Fruit fly (Drosophila melanogaster) whole organism, embryonic: Measurements from ENCODE around the gene Smox.

Source experiments
- B-H1 ChIP-seq: fragments of 200-800 bp; sonication (Bioruptor generic); IDR thresholded peaks from 3 replicates; pipeline ENCODE4 v1.3.6; 2022; ENCODE audit warnings: missing biosample characterization, missing genetic modification characterization
- BEAF-32 ChIP-seq: fragments of 200-800 bp; sonication (Bioruptor generic); optimal IDR thresholded peaks from 3 replicates; lab custom pipeline; 2017; ENCODE audit warnings: missing biosample characterization, missing genetic modification characterization, mild to moderate bottlenecking, moderate library complexity, missing genetic modification reagents
- Blimp-1 ChIP-seq: fragments of 200-800 bp; sonication (Bioruptor generic); optimal IDR thresholded peaks from 3 replicates; lab custom pipeline; 2018; ENCODE audit warnings: missing biosample characterization, missing genetic modification characterization, mild to moderate bottlenecking, moderate library complexity, missing genetic modification reagents
- CG10366 ChIP-seq: fragments of 200-800 bp; sonication (Bioruptor generic); IDR thresholded peaks from 2 replicates; pipeline ENCODE4 v1.3.6; 2022; ENCODE audit warnings: missing biosample characterization, missing genetic modification characterization
- CG11695 ChIP-seq: fragments of 200-800 bp; sonication (Bioruptor generic); IDR thresholded peaks from 3 replicates; pipeline ENCODE4 v1.3.6; 2022; ENCODE audit warnings: missing biosample characterization, missing genetic modification characterization
- CG12071 ChIP-seq: fragments of 200-800 bp; sonication (Bioruptor generic); optimal IDR thresholded peaks from 3 replicates; lab custom pipeline; 2018; ENCODE audit warnings: missing biosample characterization, mild to moderate bottlenecking, missing genetic modification characterization
- CG13894 ChIP-seq: fragments of 200-800 bp; sonication (Bioruptor generic); optimal IDR thresholded peaks from 3 replicates; lab custom pipeline; 2018; ENCODE audit warnings: missing biosample characterization, mild to moderate bottlenecking, missing genetic modification characterization, moderate library complexity
- CG15696 ChIP-seq: fragments of 200-800 bp; sonication (Bioruptor generic); optimal IDR thresholded peaks from 2 replicates; lab custom pipeline; 2019; ENCODE audit warnings: missing biosample characterization, mild to moderate bottlenecking, missing genetic modification characterization, moderate library complexity
- CG1602 ChIP-seq: fragments of 200-800 bp; sonication (Bioruptor generic); optimal IDR thresholded peaks from 3 replicates; lab custom pipeline; 2016; ENCODE audit warnings: missing biosample characterization, missing genetic modification characterization
- CG1603 ChIP-seq: fragments of 200-800 bp; sonication (Bioruptor generic); optimal IDR thresholded peaks from 2 replicates; lab custom pipeline; 2019; ENCODE audit warnings: missing biosample characterization, mild to moderate bottlenecking, missing genetic modification characterization, moderate library complexity
- CG1647 ChIP-seq: fragments of 200-800 bp; sonication (Bioruptor generic); optimal IDR thresholded peaks from 3 replicates; lab custom pipeline; 2016; ENCODE audit warnings: missing biosample characterization, missing genetic modification characterization
- CG7786 ChIP-seq: fragments of 200-800 bp; sonication (Bioruptor generic); optimal IDR thresholded peaks from 2 replicates; lab custom pipeline; 2016; ENCODE audit warnings: missing biosample characterization, missing genetic modification characterization
- CG8765 ChIP-seq: fragments of 200-800 bp; sonication (Bioruptor generic); IDR thresholded peaks from 2 replicates; pipeline ENCODE4 v1.3.6; 2022; ENCODE audit warnings: missing biosample characterization, missing genetic modification characterization
- CG9727 ChIP-seq: fragments of 200-800 bp; sonication (Bioruptor generic); optimal IDR thresholded peaks from 3 replicates; lab custom pipeline; 2017; ENCODE audit warnings: missing biosample characterization, mild to moderate bottlenecking, missing genetic modification characterization
- D ChIP-seq, 2 experiments: fragments of 200-800 bp in 1 of 2; fragments of >200 bp in 1 of 2; sonication (Bioruptor generic) in 1 of 2; optimal IDR thresholded peaks; 2 replicates in 1 of 2; 3 replicates in 1 of 2; lab custom pipeline; 2017; ENCODE audit warnings: mild to moderate bottlenecking in 1 of 2, missing biosample characterization in 1 of 2, missing genetic modification characterization in 1 of 2, missing genetic modification reagents in 1 of 2
- Dip2 ChIP-seq: fragments of 200-800 bp; sonication (Bioruptor generic); IDR thresholded peaks from 2 replicates; pipeline ENCODE4 v1.3.6; 2022; ENCODE audit warnings: missing biosample characterization, missing genetic modification characterization
- Dll ChIP-seq: fragments of 200-800 bp; sonication (Bioruptor generic); IDR thresholded peaks from 4 replicates; pipeline ENCODE4 v1.3.6; 2022; ENCODE audit warnings: missing biosample characterization, missing genetic modification characterization; ENCODE audit not compliant: partially characterized antibody
- Dp ChIP-seq: fragments of 200-800 bp; sonication (Bioruptor generic); optimal IDR thresholded peaks from 2 replicates; lab custom pipeline; 2018; ENCODE audit warnings: missing biosample characterization, mild to moderate bottlenecking, missing genetic modification characterization, moderate library complexity
- Hand ChIP-seq: fragments of 200-800 bp; sonication (Bioruptor generic); optimal IDR thresholded peaks from 2 replicates; lab custom pipeline; 2017; ENCODE audit warnings: mild to moderate bottlenecking, missing biosample characterization, missing genetic modification reagents, missing genetic modification characterization
- Hr3 ChIP-seq: fragments of 200-800 bp; sonication (Bioruptor generic); optimal IDR thresholded peaks from 3 replicates; lab custom pipeline; 2016; ENCODE audit warnings: missing biosample characterization, missing genetic modification characterization
- Meics ChIP-seq: fragments of 200-800 bp; sonication (Bioruptor generic); optimal IDR thresholded peaks from 2 replicates; lab custom pipeline; 2017; ENCODE audit warnings: missing biosample characterization, mild to moderate bottlenecking, missing genetic modification characterization
- Mrtf ChIP-seq: fragments of 200-800 bp; sonication (Bioruptor generic); IDR thresholded peaks from 3 replicates; pipeline ENCODE4 v1.3.6; 2022; ENCODE audit warnings: missing biosample characterization, missing genetic modification characterization
- Oli ChIP-seq: fragments of 200-800 bp; sonication (Bioruptor generic); optimal IDR thresholded peaks from 2 replicates; lab custom pipeline; 2018; ENCODE audit warnings: missing biosample characterization, mild to moderate bottlenecking, missing genetic modification characterization, moderate library complexity
- Ravus ChIP-seq: fragments of 200-800 bp; sonication (Bioruptor generic); IDR thresholded peaks from 2 replicates; pipeline ENCODE4 v1.3.6; 2022; ENCODE audit warnings: missing biosample characterization, missing genetic modification characterization
- Sin3A ChIP-seq: fragments of >200 bp; optimal IDR thresholded peaks from 2 replicates; lab custom pipeline; 2018
- Six4 ChIP-seq: fragments of 200-800 bp; sonication (Bioruptor generic); optimal IDR thresholded peaks from 2 replicates; lab custom pipeline; 2016; ENCODE audit warnings: missing biosample characterization, missing genetic modification characterization
- Stat92E ChIP-seq, 3 experiments: fragments of >200 bp in 2 of 3; fragments of 200-800 bp in 1 of 3; sonication (Bioruptor generic) in 1 of 3; optimal IDR thresholded peaks; 2 replicates each; lab custom pipeline; 2017 to 2019; ENCODE audit warnings: missing biosample characterization in 3 of 3, missing genetic modification characterization in 3 of 3, mild to moderate bottlenecking in 1 of 3, moderate library complexity in 1 of 3
- Vsx1 ChIP-seq: fragments of 200-800 bp; sonication (Bioruptor generic); optimal IDR thresholded peaks from 2 replicates; lab custom pipeline; 2017; ENCODE audit warnings: missing biosample characterization, mild to moderate bottlenecking, missing genetic modification characterization, missing genetic modification reagents
- aop ChIP-seq: fragments of 200-800 bp; sonication (Bioruptor generic); IDR thresholded peaks from 2 replicates; pipeline ENCODE4 v1.3.6; 2022; ENCODE audit warnings: missing biosample characterization, missing genetic modification characterization
- ara ChIP-seq: fragments of 200-800 bp; sonication (Bioruptor generic); IDR thresholded peaks from 2 replicates; pipeline ENCODE4 v1.3.6; 2022; ENCODE audit warnings: missing biosample characterization, missing genetic modification characterization
- ato ChIP-seq: fragments of 200-800 bp; sonication (Bioruptor generic); IDR thresholded peaks from 2 replicates; pipeline ENCODE4 v1.3.6; 2022; ENCODE audit warnings: missing biosample characterization, missing genetic modification characterization; ENCODE audit not compliant: partially characterized antibody
- chif ChIP-seq, 2 experiments: fragments of 200-800 bp; sonication (Bioruptor generic); optimal IDR thresholded peaks; 3 replicates each; lab custom pipeline; 2016; ENCODE audit warnings: missing biosample characterization in 2 of 2, missing genetic modification characterization in 2 of 2
- chm ChIP-seq: fragments of 200-800 bp; sonication (Bioruptor generic); IDR thresholded peaks from 2 replicates; pipeline ENCODE4 v1.3.6; 2022; ENCODE audit warnings: missing biosample characterization, missing genetic modification characterization
- chn ChIP-seq: fragments of 200-800 bp; sonication (Bioruptor generic); optimal IDR thresholded peaks from 2 replicates; lab custom pipeline; 2016; ENCODE audit warnings: missing biosample characterization, missing genetic modification characterization
- da ChIP-seq: fragments of 200-800 bp; sonication (Bioruptor generic); optimal IDR thresholded peaks from 2 replicates; lab custom pipeline; 2016; ENCODE audit warnings: missing biosample characterization, missing genetic modification characterization
- dimm ChIP-seq: fragments of 200-800 bp; sonication (Bioruptor generic); IDR thresholded peaks from 2 replicates; pipeline ENCODE4 v1.3.6; 2022; ENCODE audit warnings: missing biosample characterization, missing genetic modification characterization
- dpn ChIP-seq, 2 experiments: fragments of 200-800 bp; sonication (Bioruptor generic); optimal IDR thresholded peaks; 3 replicates each; lab custom pipeline; 2016; ENCODE audit warnings: missing biosample characterization in 2 of 2, missing genetic modification characterization in 2 of 2
- ems ChIP-seq: fragments of 200-800 bp; sonication (Bioruptor generic); optimal IDR thresholded peaks from 3 replicates; lab custom pipeline; 2016; ENCODE audit warnings: missing biosample characterization, missing genetic modification characterization
- gcm ChIP-seq: fragments of 200-800 bp; sonication (Bioruptor generic); optimal IDR thresholded peaks from 2 replicates; lab custom pipeline; 2019; ENCODE audit warnings: missing biosample characterization, mild to moderate bottlenecking, missing genetic modification characterization, moderate library complexity
- h ChIP-seq: fragments of >200 bp; optimal IDR thresholded peaks from 2 replicates; lab custom pipeline; 2017
- kay ChIP-seq: fragments of 200-800 bp; sonication (Bioruptor generic); optimal IDR thresholded peaks from 2 replicates; lab custom pipeline; 2016; ENCODE audit warnings: missing biosample characterization, missing genetic modification characterization
- lov ChIP-seq, 2 experiments: fragments of 200-800 bp in 1 of 2; fragments of >200 bp in 1 of 2; sonication (Bioruptor generic) in 1 of 2; IDR thresholded peaks in 1 of 2; optimal IDR thresholded peaks in 1 of 2; 2 replicates in 1 of 2; 3 replicates in 1 of 2; pipeline versions ENCODE4 v1.3.6 to Lab custom; 2017 to 2022; ENCODE audit warnings: missing biosample characterization in 1 of 2, missing genetic modification characterization in 1 of 2
- peb ChIP-seq: fragments of 200-800 bp; sonication (Bioruptor generic); IDR thresholded peaks from 2 replicates; pipeline ENCODE4 v1.3.6; 2022; ENCODE audit warnings: missing biosample characterization, missing genetic modification characterization
- row ChIP-seq: fragments of 200-800 bp; sonication (Bioruptor generic); IDR thresholded peaks from 3 replicates; pipeline ENCODE4 v1.3.6; 2022; ENCODE audit warnings: missing biosample characterization, missing genetic modification characterization
- salm ChIP-seq: fragments of 200-800 bp; sonication (Bioruptor generic); optimal IDR thresholded peaks from 2 replicates; lab custom pipeline; 2018; ENCODE audit warnings: missing biosample characterization, mild to moderate bottlenecking, missing genetic modification characterization
- tin ChIP-seq: fragments of 200-800 bp; sonication (Bioruptor generic); optimal IDR thresholded peaks from 3 replicates; lab custom pipeline; 2016; ENCODE audit warnings: missing biosample characterization, missing genetic modification characterization
- wor ChIP-seq: fragments of 200-800 bp; sonication (Bioruptor generic); IDR thresholded peaks from 2 replicates; pipeline ENCODE4 v1.3.6; 2022; ENCODE audit warnings: missing biosample characterization, missing genetic modification characterization
- zen2 ChIP-seq: fragments of 200-800 bp; sonication (Bioruptor generic); IDR thresholded peaks from 3 replicates; pipeline ENCODE4 v1.3.6; 2022; ENCODE audit warnings: missing biosample characterization, missing genetic modification characterization; ENCODE audit not compliant: partially characterized antibody

The Smox gene

dm6 chrX:8114476-8115342 is 27.4 kb downstream of the Smox start (continued):
- no peak for TF ChIP-seq ato (GFP tag; lab: Robert Waterston, UW)
- TF ChIP-seq CG9727 (GFP tag; lab: Kevin White, UChicago) = peak; percentile 58
- TF ChIP-seq CG8765 (GFP tag; lab: Robert Waterston, UW) = no peak
- no peak for TF ChIP-seq CG1647
- TF ChIP-seq CG15696 = peak; percentile 15
- TF ChIP-seq CG7786 = peak; percentile 65
- TF ChIP-seq CG10366 = peak; percentile 43
- TF ChIP-seq lov (optimal IDR thresholded peaks at IDR 0.05; lab: Kevin White, UChicago) = no peak
- TF ChIP-seq lov (GFP tag; IDR thresholded peaks at IDR 0.05; lab: Robert Waterston, UW) = no peak
- no peak; the same call in 1 of the 2 replicates for TF ChIP-seq Ravus
- peak; percentile 45 for TF ChIP-seq CG1603 (tag; lab: Kevin White, UChicago)
- no peak for TF ChIP-seq da (GFP tag; lab: Kevin White, UChicago)
- TF ChIP-seq Hand (GFP tag; lab: Kevin White, UChicago) = peak; percentile 63
- TF ChIP-seq Meics = peak; percentile 82
- no peak for TF ChIP-seq kay
- TF ChIP-seq chn (GFP tag; lab: Kevin White, UChicago) = peak; percentile 37
- TF ChIP-seq dimm (GFP tag; lab: Robert Waterston, UW) = no peak
- no peak for TF ChIP-seq h (lab: Kevin White, UChicago)
- peak; percentile 64 for TF ChIP-seq CG13894 (tag; lab: Kevin White, UChicago)
- peak; percentile 26 for TF ChIP-seq gcm (GFP tag; lab: Kevin White, UChicago)
- TF ChIP-seq wor = no peak
- TF ChIP-seq dpn (GFP tag; optimal IDR thresholded peaks at IDR 0.05; lab: Kevin White, UChicago) = peak in 1 of 2 experiments; percentile 38
- TF ChIP-seq ems = peak; percentile 63
- TF ChIP-seq Vsx1 (GFP tag; lab: Kevin White, UChicago) = no peak
- TF ChIP-seq Stat92E (GFP tag; optimal IDR thresholded peaks at IDR 0.05; lab: Kevin White, UChicago) = no peak
- no peak for TF ChIP-seq zen2 (GFP tag; lab: Robert Waterston, UW)
- TF ChIP-seq Blimp-1 (GFP tag; lab: Kevin White, UChicago) = peak; percentile 42
- TF ChIP-seq Dp (GFP tag; lab: Kevin White, UChicago) = no peak
- TF ChIP-seq peb (GFP tag; lab: Robert Waterston, UW) = 0 out of 2 replicates have a peak, but pooled peaks have one; percentile 18
- no peak for TF ChIP-seq Hr3
- peak; percentile 88 for TF ChIP-seq CG11695 (GFP tag; lab: Robert Waterston, UW)
- TF ChIP-seq D (optimal IDR thresholded peaks at IDR 0.05; lab: Kevin White, UChicago) = no peak
- peak; percentile 21 for TF ChIP-seq D (GFP tag; optimal IDR thresholded peaks at IDR 0.05; lab: Kevin White, UChicago)
- no peak for TF ChIP-seq Sin3A (lab: Kevin White, UChicago)
- no peak for TF ChIP-seq aop (GFP tag; lab: Robert Waterston, UW)
- peak; percentile 36; the same call in 2 of the 3 replicates for TF ChIP-seq B-H1 (GFP tag; lab: Robert Waterston, UW)
- TF ChIP-seq Dip2 (GFP tag; lab: Robert Waterston, UW) = no peak
- peak; percentile 71 for TF ChIP-seq Oli (tag; lab: Kevin White, UChicago)
- TF ChIP-seq row (GFP tag; lab: Robert Waterston, UW) = peak; percentile 76
- no peak for TF ChIP-seq Mrtf (GFP tag; lab: Robert Waterston, UW)
- TF ChIP-seq Six4 (GFP tag; lab: Kevin White, UChicago) = no peak
- peak; percentile 24 for TF ChIP-seq CG1602 (GFP tag; lab: Kevin White, UChicago)
- peak; percentile 20 for TF ChIP-seq tin (GFP tag; lab: Kevin White, UChicago)
- no peak for TF ChIP-seq BEAF-32
- no peak for TF ChIP-seq Dll
- peak; percentile 12 for TF ChIP-seq salm
- TF ChIP-seq chm (GFP tag; lab: Robert Waterston, UW) = peak; percentile 24; the same call in 1 of the 2 replicates
- TF ChIP-seq ara (GFP tag; lab: Robert Waterston, UW) = peak; percentile 7; the same call in 1 of the 2 replicates
- peak; percentile 28 to 32 for TF ChIP-seq chif (GFP tag; optimal IDR thresholded peaks at IDR 0.05; lab: Kevin White, UChicago)
- TF ChIP-seq CG12071 (GFP tag; lab: Kevin White, UChicago) = peak; percentile 55
